Fruit fly (Drosophila melanogaster) whole organism, embryonic: Measurements from ENCODE around the gene CG13949.

ENCODE experiments used
- B-H2 ChIP-seq: fragments of 200-800 bp; sonication (Bioruptor generic); optimal IDR thresholded peaks from 2 replicates; lab custom pipeline; 2018; ENCODE audit warnings: missing biosample characterization, mild to moderate bottlenecking, missing genetic modification characterization
- C15 ChIP-seq: fragments of 200-800 bp; sonication (Bioruptor generic); IDR thresholded peaks from 3 replicates; pipeline ENCODE4 v1.3.6; 2022; ENCODE audit warnings: missing biosample characterization, missing genetic modification characterization
- CG1024 ChIP-seq: fragments of 200-800 bp; sonication (Bioruptor generic); IDR thresholded peaks from 2 replicates; pipeline ENCODE4 v1.3.6; 2022; ENCODE audit warnings: missing biosample characterization, missing genetic modification characterization
- CG1233 ChIP-seq: fragments of 200-800 bp; sonication (Bioruptor generic); optimal IDR thresholded peaks from 4 replicates; lab custom pipeline; 2018; ENCODE audit warnings: missing biosample characterization, mild to moderate bottlenecking, missing genetic modification characterization
- CG12769 ChIP-seq: fragments of 200-800 bp; sonication (Bioruptor generic); optimal IDR thresholded peaks from 2 replicates; lab custom pipeline; 2019; ENCODE audit warnings: missing biosample characterization, mild to moderate bottlenecking, missing genetic modification characterization, moderate library complexity
- CG13296 ChIP-seq: fragments of 200-800 bp; sonication (Bioruptor generic); optimal IDR thresholded peaks from 3 replicates; lab custom pipeline; 2018; ENCODE audit warnings: missing biosample characterization, mild to moderate bottlenecking, missing genetic modification characterization
- CG13775 ChIP-seq: fragments of 200-800 bp; sonication (Bioruptor generic); optimal IDR thresholded peaks from 3 replicates; lab custom pipeline; 2017; ENCODE audit warnings: missing biosample characterization, mild to moderate bottlenecking, missing genetic modification characterization
- CG14965 ChIP-seq: fragments of 200-800 bp; sonication (Bioruptor generic); optimal IDR thresholded peaks from 2 replicates; lab custom pipeline; 2016; ENCODE audit warnings: missing biosample characterization, missing genetic modification characterization, borderline replicate concordance
- CG1529 ChIP-seq: fragments of 200-800 bp; sonication (Bioruptor generic); optimal IDR thresholded peaks from 3 replicates; lab custom pipeline; 2018; ENCODE audit warnings: missing biosample characterization, missing genetic modification characterization
- CG1602 ChIP-seq: fragments of 200-800 bp; sonication (Bioruptor generic); optimal IDR thresholded peaks from 3 replicates; lab custom pipeline; 2016; ENCODE audit warnings: missing biosample characterization, missing genetic modification characterization
- CG17385 ChIP-seq: fragments of 200-800 bp; sonication (Bioruptor generic); optimal IDR thresholded peaks from 3 replicates; lab custom pipeline; 2018; ENCODE audit warnings: missing biosample characterization, mild to moderate bottlenecking, missing genetic modification characterization
- CG17612 ChIP-seq: fragments of 200-800 bp; sonication (Bioruptor generic); IDR thresholded peaks from 2 replicates; pipeline ENCODE4 v1.3.6; 2022; ENCODE audit warnings: missing biosample characterization, missing genetic modification characterization
- CG2678 ChIP-seq: fragments of 200-800 bp; sonication (Bioruptor generic); optimal IDR thresholded peaks from 3 replicates; lab custom pipeline; 2019; ENCODE audit warnings: missing biosample characterization, mild to moderate bottlenecking, missing genetic modification characterization, moderate library complexity
- CG31224 ChIP-seq: fragments of 200-800 bp; sonication (Bioruptor generic); IDR thresholded peaks from 2 replicates; pipeline ENCODE4 v1.3.6; 2022; ENCODE audit warnings: missing biosample characterization, missing genetic modification characterization
- CG31365 ChIP-seq: fragments of 200-800 bp; sonication (Bioruptor generic); optimal IDR thresholded peaks from 2 replicates; lab custom pipeline; 2018; ENCODE audit warnings: missing biosample characterization, mild to moderate bottlenecking, missing genetic modification characterization
- CG32772 ChIP-seq: fragments of 200-800 bp; sonication (Bioruptor generic); IDR thresholded peaks from 2 replicates; pipeline ENCODE4 v1.3.6; 2022; ENCODE audit warnings: missing biosample characterization, missing genetic modification characterization
- CG3726 ChIP-seq: fragments of 200-800 bp; sonication (Bioruptor generic); IDR thresholded peaks from 3 replicates; pipeline ENCODE4, ENCODE4 v1.3.6; 2022; ENCODE audit warnings: missing biosample characterization, missing genetic modification characterization
- CG6654 ChIP-seq: fragments of 200-800 bp; sonication (Bioruptor generic); optimal IDR thresholded peaks from 2 replicates; lab custom pipeline; 2017; ENCODE audit warnings: missing biosample characterization, mild to moderate bottlenecking, missing genetic modification characterization
- CG7786 ChIP-seq: fragments of 200-800 bp; sonication (Bioruptor generic); optimal IDR thresholded peaks from 2 replicates; lab custom pipeline; 2016; ENCODE audit warnings: missing biosample characterization, missing genetic modification characterization
- CG8478 ChIP-seq: fragments of >200 bp; optimal IDR thresholded peaks from 2 replicates; lab custom pipeline; 2018
- CG8924 ChIP-seq: fragments of 200-800 bp; optimal IDR thresholded peaks from 3 replicates; lab custom pipeline; 2019; ENCODE audit warnings: missing biosample characterization, mild to moderate bottlenecking, missing genetic modification characterization, moderate library complexity
- CG9437 ChIP-seq: fragments of 200-800 bp; sonication (Bioruptor generic); optimal IDR thresholded peaks from 2 replicates; lab custom pipeline; 2018; ENCODE audit warnings: missing biosample characterization, mild to moderate bottlenecking, missing genetic modification characterization
- CG9609 ChIP-seq: fragments of 200-800 bp; sonication (Bioruptor generic); optimal IDR thresholded peaks from 3 replicates; lab custom pipeline; 2016; ENCODE audit warnings: missing biosample characterization, missing genetic modification characterization
- E2f1 ChIP-seq: fragments of 200-800 bp; sonication (Bioruptor generic); IDR thresholded peaks from 2 replicates; pipeline ENCODE4 v1.3.6; 2022; ENCODE audit warnings: missing biosample characterization, missing genetic modification characterization
- H2.0 ChIP-seq: fragments of 200-800 bp; sonication (Bioruptor generic); IDR thresholded peaks from 2 replicates; pipeline ENCODE4 v1.3.6; 2022; ENCODE audit warnings: missing biosample characterization, missing genetic modification characterization
- HmgZ ChIP-seq: fragments of 200-800 bp; sonication (Bioruptor generic); optimal IDR thresholded peaks from 2 replicates; lab custom pipeline; 2018; ENCODE audit warnings: missing biosample characterization, mild to moderate bottlenecking, missing genetic modification characterization
- Max ChIP-seq: fragments of 200-800 bp; sonication (Bioruptor generic); optimal IDR thresholded peaks from 2 replicates; lab custom pipeline; 2016; ENCODE audit warnings: missing biosample characterization, mild to moderate bottlenecking, missing genetic modification characterization
- NC2α ChIP-seq: fragments of 200-800 bp; sonication (Bioruptor generic); optimal IDR thresholded peaks from 2 replicates; lab custom pipeline; 2016; ENCODE audit warnings: missing biosample characterization, missing genetic modification characterization
- Taf1 ChIP-seq: fragments of 200-800 bp; sonication (Bioruptor generic); IDR thresholded peaks from 2 replicates; pipeline ENCODE4 v1.3.6; 2022; ENCODE audit warnings: missing biosample characterization, missing genetic modification characterization
- az2 ChIP-seq: fragments of 200-800 bp; sonication (Bioruptor generic); optimal IDR thresholded peaks from 3 replicates; lab custom pipeline; 2016; ENCODE audit warnings: missing biosample characterization, missing genetic modification characterization
- bab2 ChIP-seq: fragments of 200-800 bp; sonication (Bioruptor generic); optimal IDR thresholded peaks from 2 replicates; lab custom pipeline; 2016; ENCODE audit warnings: missing biosample characterization, missing genetic modification characterization
- chn ChIP-seq: fragments of 200-800 bp; sonication (Bioruptor generic); optimal IDR thresholded peaks from 2 replicates; lab custom pipeline; 2016; ENCODE audit warnings: missing biosample characterization, missing genetic modification characterization
- corto ChIP-seq: fragments of 200-800 bp; sonication (Bioruptor generic); optimal IDR thresholded peaks from 2 replicates; lab custom pipeline; 2016; ENCODE audit warnings: missing biosample characterization, mild to moderate bottlenecking, missing genetic modification characterization, moderate library complexity
- dan ChIP-seq: fragments of 200-800 bp; sonication (Bioruptor generic); IDR thresholded peaks from 2 replicates; pipeline ENCODE4 v1.3.6; 2022; ENCODE audit warnings: missing biosample characterization, missing genetic modification characterization
- emc ChIP-seq: fragments of 200-800 bp; sonication (Bioruptor generic); optimal IDR thresholded peaks from 2 replicates; lab custom pipeline; 2016; ENCODE audit warnings: missing biosample characterization, missing genetic modification characterization
- gcm2 ChIP-seq: fragments of 200-800 bp; sonication (Bioruptor generic); optimal IDR thresholded peaks from 2 replicates; lab custom pipeline; 2016; ENCODE audit warnings: missing biosample characterization, missing genetic modification characterization
- gem ChIP-seq: fragments of 200-800 bp; sonication (Bioruptor generic); optimal IDR thresholded peaks from 2 replicates; lab custom pipeline; 2019; ENCODE audit warnings: missing biosample characterization, mild to moderate bottlenecking, missing genetic modification characterization, moderate library complexity
- gsb ChIP-seq: fragments of 200-800 bp; sonication (Bioruptor generic); IDR thresholded peaks from 2 replicates; pipeline ENCODE4 v1.3.6; 2022; ENCODE audit warnings: missing biosample characterization, missing genetic modification characterization
- kay ChIP-seq: fragments of 200-800 bp; sonication (Bioruptor generic); optimal IDR thresholded peaks from 2 replicates; lab custom pipeline; 2016; ENCODE audit warnings: missing biosample characterization, missing genetic modification characterization
- nerfin-1 ChIP-seq: fragments of 200-800 bp; sonication (Bioruptor generic); optimal IDR thresholded peaks from 3 replicates; lab custom pipeline; 2019; ENCODE audit warnings: missing biosample characterization, mild to moderate bottlenecking, missing genetic modification characterization, moderate library complexity
- onecut ChIP-seq: fragments of 200-800 bp; sonication (Bioruptor generic); IDR thresholded peaks from 2 replicates; pipeline ENCODE4 v1.3.6; 2022; ENCODE audit warnings: missing biosample characterization, missing genetic modification characterization
- pnt ChIP-seq: fragments of 200-800 bp; sonication (Bioruptor generic); optimal IDR thresholded peaks from 3 replicates; lab custom pipeline; 2016; ENCODE audit warnings: missing biosample characterization, missing genetic modification characterization
- sna ChIP-seq: fragments of 200-800 bp; sonication (Bioruptor generic); IDR thresholded peaks from 2 replicates; pipeline ENCODE4 v1.3.6; 2022; ENCODE audit warnings: missing biosample characterization, missing genetic modification characterization; ENCODE audit not compliant: partially characterized antibody
- sob ChIP-seq: fragments of 200-800 bp; sonication (Bioruptor generic); IDR thresholded peaks from 2 replicates; pipeline ENCODE4 v1.3.6; 2022; ENCODE audit warnings: missing biosample characterization, missing genetic modification characterization
- stwl ChIP-seq: fragments of 200-800 bp; sonication (Bioruptor generic); optimal IDR thresholded peaks from 3 replicates; lab custom pipeline; 2018; ENCODE audit warnings: missing biosample characterization, mild to moderate bottlenecking, missing genetic modification characterization, moderate library complexity
- tin ChIP-seq: fragments of 200-800 bp; sonication (Bioruptor generic); optimal IDR thresholded peaks from 3 replicates; lab custom pipeline; 2016; ENCODE audit warnings: missing biosample characterization, missing genetic modification characterization
- tup ChIP-seq: fragments of 200-800 bp; sonication (Bioruptor generic); optimal IDR thresholded peaks from 2 replicates; lab custom pipeline; 2016; ENCODE audit warnings: missing biosample characterization, mild to moderate bottlenecking, missing genetic modification characterization, moderate library complexity
- unpg ChIP-seq: fragments of 200-800 bp; sonication (Bioruptor generic); optimal IDR thresholded peaks from 3 replicates; lab custom pipeline; 2018; ENCODE audit warnings: missing biosample characterization, mild to moderate bottlenecking, missing genetic modification characterization, moderate library complexity
- usp ChIP-seq: fragments of >200 bp; optimal IDR thresholded peaks from 2 replicates; lab custom pipeline; 2017; ENCODE audit warnings: missing biosample characterization, missing genetic modification characterization
- vfl ChIP-seq: fragments of 200-800 bp; sonication (Bioruptor generic); optimal IDR thresholded peaks from 2 replicates; lab custom pipeline; 2016; ENCODE audit warnings: missing biosample characterization, missing genetic modification characterization
- z ChIP-seq: fragments of 200-800 bp; sonication (Bioruptor generic); IDR thresholded peaks from 3 replicates; pipeline ENCODE4 v1.3.6; 2022; ENCODE audit warnings: missing biosample characterization, missing genetic modification characterization

The CG13949 gene

DNA sequence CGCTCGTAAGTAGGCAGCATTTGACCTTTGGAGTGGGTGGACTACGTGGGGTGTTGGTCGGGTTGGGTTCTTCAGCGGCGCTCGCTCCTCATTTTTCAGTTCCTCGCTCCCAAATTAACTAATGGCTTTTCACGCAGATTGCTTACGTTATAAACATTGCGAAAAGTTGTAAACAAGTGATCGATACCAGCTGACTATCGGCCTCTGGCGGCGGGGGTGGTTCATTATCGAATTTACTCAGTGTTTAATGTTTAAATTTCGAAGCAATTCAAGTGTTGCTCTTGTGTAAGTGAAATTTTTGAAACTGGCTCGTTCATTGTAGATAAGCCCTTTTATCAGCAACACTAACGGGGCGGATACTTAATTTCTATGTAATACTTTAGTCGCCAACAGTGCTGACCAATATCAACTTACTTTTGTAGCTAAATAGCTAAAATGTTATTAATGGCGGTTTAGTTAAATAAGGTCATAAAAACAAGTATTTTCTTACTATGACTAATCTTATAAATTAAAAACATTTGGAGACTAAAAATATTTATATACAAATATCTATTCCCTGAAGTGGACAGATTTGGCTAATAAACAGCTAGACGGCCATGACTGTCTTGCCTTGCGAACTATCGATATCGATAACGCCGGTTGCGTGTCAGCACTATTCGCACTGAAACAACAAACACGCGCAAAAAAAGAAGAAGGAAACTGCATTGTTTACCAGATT is 35.7 kb upstream of the CG13949 start, which contains the start of the genes PGAP2 and Clp (continued):
- TF ChIP-seq onecut (GFP tag; lab: Robert Waterston, UW) (no peak; the same call in 1 of the 2 replicates), CG1602 (peak; percentile 79), B-H2 (GFP tag; lab: Kevin White, UChicago) (peak; percentile 23), CG8924 (tag; lab: Kevin White, UChicago) (peak; percentile 77), CG13775 (GFP tag; lab: Kevin White, UChicago) (peak; percentile 82), Max (GFP tag; lab: Kevin White, UChicago) (peak; percentile 61), dan (no peak), z (no peak), CG9609 (peak; percentile 35), CG6654 (GFP tag; lab: Kevin White, UChicago) (peak; percentile 8), CG1529 (GFP tag; lab: Kevin White, UChicago) (peak; percentile 26), CG13296 (GFP tag; lab: Kevin White, UChicago) (peak; percentile 38), CG12769 (tag; lab: Kevin White, UChicago) (no peak), kay (GFP tag; lab: Kevin White, UChicago) (peak; percentile 43), emc (peak; percentile 13), CG17612 (GFP tag; lab: Robert Waterston, UW) (0 out of 2 replicates have a peak, but pooled peaks have one; percentile 22), CG9437 (GFP tag; lab: Kevin White, UChicago) (peak; percentile 98), E2f1 (GFP tag; lab: Robert Waterston, UW) (peak; percentile 80), tin (GFP tag; lab: Kevin White, UChicago) (peak; percentile 73), Taf1 (peak; percentile 24; the same call in 1 of the 2 replicates), unpg (GFP tag; lab: Kevin White, UChicago) (peak; percentile 69), CG31365 (no peak), chn (GFP tag; lab: Kevin White, UChicago) (peak; percentile 51), CG32772 (GFP tag; lab: Robert Waterston, UW) (peak; percentile 76), usp (GFP tag; lab: Kevin White, UChicago) (no peak), CG31224 (peak; percentile 67), nerfin-1 (tag; lab: Kevin White, UChicago) (peak; percentile 65), CG1024 (GFP tag; lab: Robert Waterston, UW) (peak; percentile 43; the same call in 1 of the 2 replicates), CG14965 (GFP tag; lab: Kevin White, UChicago) (no peak), gcm2 (GFP tag; lab: Kevin White, UChicago) (no peak), az2 (peak; percentile 64), CG17385 (peak; percentile 64), stwl (tag; lab: Kevin White, UChicago) (peak; percentile 42), CG7786 (GFP tag; lab: Kevin White, UChicago) (peak; percentile 61), HmgZ (tag; lab: Kevin White, UChicago) (peak; percentile 80), CG8478 (lab: Kevin White, UChicago) (no peak), bab2 (peak; percentile 57), gsb (no peak), H2.0 (GFP tag; lab: Robert Waterston, UW) (peak; percentile 83), C15 (peak; percentile 43; the same call in 1 of the 3 replicates), sob (GFP tag; lab: Robert Waterston, UW) (peak; percentile 77), gem (tag; lab: Kevin White, UChicago) (peak; percentile 89), sna (GFP tag; lab: Robert Waterston, UW) (no peak), CG3726 (GFP tag; lab: Robert Waterston, UW) (0 out of 3 replicates have a peak, but pooled peaks have one; percentile 16), CG2678 (tag; lab: Kevin White, UChicago) (peak; percentile 80), CG1233 (GFP tag; lab: Kevin White, UChicago) (peak; percentile 74), NC2α (GFP tag; lab: Kevin White, UChicago) (no peak), tup (GFP tag; lab: Kevin White, UChicago) (peak; percentile 13), corto (no peak), vfl (GFP tag; lab: Kevin White, UChicago) (peak; percentile 17), pnt (peak; percentile 16)
